Worm (Caenorhabditis elegans): ENCODE results near the gene aakg-1.
A peak's percentile ranks its signal among the peaks of the same experiment; 100 is the strongest.

The aakg-1 gene

DNA sequence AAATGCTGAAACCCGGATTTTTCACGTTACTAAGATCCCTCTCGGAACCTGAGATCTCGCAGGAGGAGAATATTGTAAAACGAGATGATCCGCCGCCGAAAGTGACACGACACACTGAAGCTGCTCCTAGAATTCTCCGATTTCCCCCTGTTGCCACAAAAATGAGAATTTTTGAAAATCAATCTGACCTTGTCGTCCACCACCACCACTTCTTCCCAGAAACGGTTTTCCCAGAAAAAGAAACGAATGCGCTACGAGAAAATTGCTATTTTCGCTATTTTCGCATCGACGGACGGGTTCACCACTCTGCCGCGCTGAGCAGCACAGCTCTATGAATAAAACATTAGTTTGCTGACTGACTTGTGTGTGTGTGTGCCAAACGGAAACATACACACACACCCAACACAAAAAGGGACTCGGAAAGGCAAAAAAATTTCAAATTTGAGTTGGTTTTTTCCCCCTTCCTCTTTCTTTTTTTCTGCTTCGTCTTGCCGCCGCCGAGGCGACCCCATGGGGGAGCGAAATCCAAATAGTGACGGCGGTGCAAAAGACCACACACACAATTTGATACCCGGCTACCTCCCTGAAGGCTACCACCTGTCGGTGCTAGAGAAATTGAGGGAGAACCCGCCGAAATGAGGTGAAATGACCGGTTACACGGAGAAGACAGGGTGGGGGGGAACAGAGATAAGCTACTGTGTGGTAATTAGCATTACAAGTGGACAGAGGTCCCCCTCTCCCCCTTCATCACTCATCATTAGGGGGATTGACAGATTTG, 38.1 kb upstream of the aakg-1 start:
- peak in 1 of 2 experiments; percentile 25 for TF ChIP-seq lsy-2 (tag; optimal IDR thresholded peaks at IDR 0.05)
- TF ChIP-seq nhr-47 (tag; optimal IDR thresholded peaks at IDR 0.05), result peak; percentile 11
- TF ChIP-seq pax-3 (tag; optimal IDR thresholded peaks at IDR 0.05), result no peak
- no peak for TF ChIP-seq sup-37 (GFP tag; optimal IDR thresholded peaks at IDR 0.05)
- no peak for TF ChIP-seq pqm-1 (tag; optimal IDR thresholded peaks at IDR 0.05)
- TF ChIP-seq ztf-11 (tag; optimal IDR thresholded peaks at IDR 0.05), result peak in 1 of 2 experiments; percentile 40
- peak; percentile 2 for TF ChIP-seq mef-2 (tag; optimal IDR thresholded peaks at IDR 0.05)
- TF ChIP-seq nhr-71 (tag; optimal IDR thresholded peaks at IDR 0.05), result peak; percentile 19
- TF ChIP-seq nhr-77 (tag; optimal IDR thresholded peaks at IDR 0.05), result peak; percentile 27
- peak; percentile 58 for TF ChIP-seq nhr-85 (tag)
- no peak for TF ChIP-seq elt-3 (tag; optimal IDR thresholded peaks at IDR 0.05)
- peak in 1 of 3 experiments; percentile 34 for TF ChIP-seq ceh-82 (tag; optimal IDR thresholded peaks at IDR 0.05)
- peak; percentile 13 for TF ChIP-seq egl-13 (tag; optimal IDR thresholded peaks at IDR 0.05)
- peak; percentile 85 for TF ChIP-seq unc-86 (tag; optimal IDR thresholded peaks at IDR 0.05)
- TF ChIP-seq efl-1 (optimal IDR thresholded peaks at IDR 0.05), result peak in 1 of 2 experiments; percentile 13
- TF ChIP-seq efl-1 (GFP tag; optimal IDR thresholded peaks at IDR 0.05 in 1 of 2), result peak in 1 of 2 experiments; percentile 91
- no peak for TF ChIP-seq ztf-4 (tag; optimal IDR thresholded peaks at IDR 0.05)
- TF ChIP-seq ama-1 (optimal IDR thresholded peaks at IDR 0.05), result peak; percentile 16
- TF ChIP-seq nhr-90 (tag; optimal IDR thresholded peaks at IDR 0.05; ENCODE audit: poor library complexity), result peak; percentile 4
- TF ChIP-seq tbx-2 (tag; optimal IDR thresholded peaks at IDR 0.05), result peak; percentile 33
- peak; percentile 76 for TF ChIP-seq lin-14 (GFP tag; optimal IDR thresholded peaks at IDR 0.05)
- peak; percentile 19 for TF ChIP-seq rnt-1 (tag; optimal IDR thresholded peaks at IDR 0.05)
- no peak for TF ChIP-seq unc-130 (tag; optimal IDR thresholded peaks at IDR 0.05)

DNA sequence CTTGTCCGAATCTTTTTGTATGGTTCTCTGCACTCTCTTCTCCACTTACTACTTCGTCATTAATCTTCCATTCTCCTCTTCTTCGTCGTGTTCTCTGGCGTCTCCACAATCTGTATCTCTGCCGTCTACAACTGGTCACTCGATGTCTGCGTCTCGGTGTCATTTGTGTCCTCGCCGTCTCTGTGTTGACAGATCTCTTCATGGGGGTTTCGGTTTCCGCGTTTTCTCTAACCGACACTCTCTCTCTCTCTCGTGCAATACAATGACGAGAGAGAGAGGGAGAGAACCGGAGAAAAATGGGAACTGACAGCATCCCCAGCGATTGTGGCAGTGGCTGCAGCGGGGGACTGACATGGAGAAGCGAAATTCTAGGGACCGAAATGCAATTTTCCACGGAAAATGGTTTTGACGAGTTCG, 37.3 kb upstream of the aakg-1 start:
- TF ChIP-seq jun-1 (tag; optimal IDR thresholded peaks at IDR 0.05), result peak; percentile 99
- peak; percentile 100 for TF ChIP-seq egl-27 (tag; optimal IDR thresholded peaks at IDR 0.05)
- TF ChIP-seq fkh-8 (tag; optimal IDR thresholded peaks at IDR 0.05), result peak; percentile 99
- peak; percentile 97 for TF ChIP-seq pax-3 (tag; optimal IDR thresholded peaks at IDR 0.05)
- peak; percentile 19 for TF ChIP-seq nhr-12 (tag; optimal IDR thresholded peaks at IDR 0.05)
- TF ChIP-seq nhr-84 (tag; optimal IDR thresholded peaks at IDR 0.05), result peak; percentile 21
- peak; percentile 93 for TF ChIP-seq isw-1 (GFP tag; IDR thresholded peaks at IDR 0.05)
- TF ChIP-seq elt-3 (tag; optimal IDR thresholded peaks at IDR 0.05), result peak in 5 of 6 experiments; percentile 79 to 99 (median 94)
- TF ChIP-seq nhr-85 (tag), result peak; percentile 100
- TF ChIP-seq hlh-4 (tag; optimal IDR thresholded peaks at IDR 0.05), result no peak
- TF ChIP-seq nhr-77 (tag; optimal IDR thresholded peaks at IDR 0.05), result peak; percentile 98
- peak; percentile 99 for TF ChIP-seq nhr-237 (tag; optimal IDR thresholded peaks at IDR 0.05)
- TF ChIP-seq lin-13 (GFP tag; optimal IDR thresholded peaks at IDR 0.05), result peak; percentile 99
- peak; percentile 97 for TF ChIP-seq fos-1 (tag; optimal IDR thresholded peaks at IDR 0.05)
- peak; percentile 86 to 93 for TF ChIP-seq lin-35 (GFP tag; optimal IDR thresholded peaks at IDR 0.05)
- TF ChIP-seq ceh-8 (GFP tag; optimal IDR thresholded peaks at IDR 0.05), result peak; percentile 94
- TF ChIP-seq nhr-71 (tag; optimal IDR thresholded peaks at IDR 0.05), result peak; percentile 100
- TF ChIP-seq hlh-17 (GFP tag; optimal IDR thresholded peaks at IDR 0.05; ENCODE audit: borderline replicate concordance), result no peak
- TF ChIP-seq ztf-4 (tag; optimal IDR thresholded peaks at IDR 0.05), result peak; percentile 99
- no peak for TF ChIP-seq alr-1 (tag; optimal IDR thresholded peaks at IDR 0.05; ENCODE audit: borderline replicate concordance)
- peak; percentile 73 for TF ChIP-seq C34B4.2 (tag; optimal IDR thresholded peaks at IDR 0.05)
- peak; percentile 99 for TF ChIP-seq nhr-19 (GFP tag; conservative IDR thresholded peaks at IDR 0.05)
- TF ChIP-seq mab-9 (GFP tag; IDR thresholded peaks at IDR 0.05), result peak; percentile 99
- peak; percentile 99 for TF ChIP-seq nhr-90 (tag; optimal IDR thresholded peaks at IDR 0.05; ENCODE audit: poor library complexity)
- TF ChIP-seq ceh-82 (tag; optimal IDR thresholded peaks at IDR 0.05), result peak; percentile 94 to 98 (median 98)
- TF ChIP-seq vab-15 (tag; optimal IDR thresholded peaks at IDR 0.05), result peak; percentile 47
- TF ChIP-seq tlp-1 (tag; optimal IDR thresholded peaks at IDR 0.05), result no peak
- peak; percentile 97 for TF ChIP-seq lsy-2 (tag; optimal IDR thresholded peaks at IDR 0.05)
- TF ChIP-seq ama-1 (optimal IDR thresholded peaks at IDR 0.05), result peak; percentile 95
- TF ChIP-seq tbx-2 (tag; optimal IDR thresholded peaks at IDR 0.05), result peak; percentile 100
- TF ChIP-seq C04F5.9 (tag; optimal IDR thresholded peaks at IDR 0.05), result peak; percentile 83
- TF ChIP-seq dpl-1 (GFP tag; optimal IDR thresholded peaks at IDR 0.05), result peak; percentile 80 to 86 (median 81)
- peak; percentile 91 for TF ChIP-seq sup-37 (GFP tag; optimal IDR thresholded peaks at IDR 0.05)
- TF ChIP-seq skn-1 (tag; optimal IDR thresholded peaks at IDR 0.05), result peak; percentile 97
- TF ChIP-seq lin-14 (GFP tag; optimal IDR thresholded peaks at IDR 0.05), result peak; percentile 100
- TF ChIP-seq egl-13 (tag; optimal IDR thresholded peaks at IDR 0.05), result peak; percentile 99
- TF ChIP-seq unc-98 (GFP tag; IDR thresholded peaks at IDR 0.05), result peak; percentile 72
- TF ChIP-seq F16B12.6 (tag; optimal IDR thresholded peaks at IDR 0.05), result peak; percentile 26

Measured in whole organism, L1 larva.